Fruit fly (Drosophila melanogaster): ENCODE measurements around the gene CG42376.

- no peak for TF ChIP-seq CG8478 (optimal IDR thresholded peaks at IDR 0.05)
- no peak for TF ChIP-seq CTCF (optimal IDR thresholded peaks at IDR 0.05)
These were observed 11.0 kb downstream of the CG42376 start for dm6 chrX:265692-266091.
